Worm (Caenorhabditis elegans): ENCODE data around the gene ehs-1.

DNA sequence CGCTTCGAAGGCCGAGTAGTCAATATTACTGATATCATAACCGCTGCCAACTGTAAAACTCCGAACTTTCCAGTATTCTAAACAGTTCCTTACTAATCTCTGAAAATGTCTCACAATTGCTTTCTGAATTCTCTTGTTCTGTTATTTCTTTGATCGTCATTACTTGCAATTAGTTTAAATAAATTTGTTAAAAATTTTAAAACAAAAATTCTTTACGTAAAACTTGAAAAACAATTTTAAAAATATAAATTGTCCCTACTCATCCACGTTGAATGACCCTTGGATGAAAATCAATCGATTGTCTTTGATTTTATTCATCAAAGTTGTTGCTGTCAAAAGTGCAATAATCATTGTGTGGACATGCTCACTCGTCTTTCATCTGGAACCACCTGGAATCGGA, 26.3 kb upstream of the ehs-1 start, which contains the start of gene acdh-8:
- no peak for TF ChIP-seq unc-62 (GFP tag; optimal IDR thresholded peaks at IDR 0.05)
- no peak for TF ChIP-seq skn-1 (tag; optimal IDR thresholded peaks at IDR 0.05)
- TF ChIP-seq aly-2 (tag; optimal IDR thresholded peaks at IDR 0.05), result no peak
- TF ChIP-seq ztf-4 (tag; optimal IDR thresholded peaks at IDR 0.05), result no peak
- TF ChIP-seq mdl-1 (tag; optimal IDR thresholded peaks at IDR 0.05), result no peak
- TF ChIP-seq snpc-4 (tag; optimal IDR thresholded peaks at IDR 0.05), result no peak
- TF ChIP-seq lin-39 (tag; optimal IDR thresholded peaks at IDR 0.05), result no peak
- TF ChIP-seq nhr-6 (tag; optimal IDR thresholded peaks at IDR 0.05), result no peak
- TF ChIP-seq nhr-11 (tag; optimal IDR thresholded peaks at IDR 0.05), result no peak
- TF ChIP-seq nhr-77 (tag; optimal IDR thresholded peaks at IDR 0.05), result no peak
- TF ChIP-seq nhr-12 (tag; optimal IDR thresholded peaks at IDR 0.05), result no peak
- no peak for TF ChIP-seq ama-1 (optimal IDR thresholded peaks at IDR 0.05)
- TF ChIP-seq dmd-4 (tag; optimal IDR thresholded peaks at IDR 0.05), result no peak

Data from whole organism, L2 larva.